Worm (Caenorhabditis elegans) whole organism, midembryonic: Measurements from ENCODE around the gene C15C8.4.

Experiments
- T22C8.4 ChIP-seq: fragments of 200-800 bp; sonication (Bioruptor generic); IDR thresholded peaks from 2 replicates; pipeline ENCODE4 v1.3.6; 2022; ENCODE audit warnings: missing genetic modification characterization, missing compliant biosample characterization
- cog-1 ChIP-seq: sonication (generic microtip); optimal IDR thresholded peaks from 2 replicates; lab custom pipeline; 2016; ENCODE audit warnings: missing genetic modification characterization, missing compliant biosample characterization
- flt-1 ChIP-seq: fragments of 200-800 bp; sonication (Bioruptor generic); IDR thresholded peaks from 2 replicates; pipeline ENCODE4 v1.3.6; 2022; ENCODE audit warnings: missing genetic modification characterization, missing compliant biosample characterization
- klf-2 ChIP-seq: fragments of 200-800 bp; sonication (Bioruptor generic); conservative IDR thresholded peaks from 2 replicates; pipeline ENCODE4 v1.3.6; 2022; ENCODE audit warnings: missing genetic modification reagents, missing genetic modification characterization, missing compliant biosample characterization
- med-1 ChIP-seq: sonication (generic microtip); optimal IDR thresholded peaks from 2 replicates; lab custom pipeline; 2017; ENCODE audit warnings: missing genetic modification characterization, mild to moderate bottlenecking, missing compliant biosample characterization, antibody characterized with exemption, missing genetic modification reagents; ENCODE audit not compliant: insufficient read depth
- tab-1 ChIP-seq: fragments of 200-800 bp; sonication (Bioruptor generic); IDR thresholded peaks from 2 replicates; pipeline ENCODE4 v1.3.6; 2022; ENCODE audit warnings: missing genetic modification characterization, missing compliant biosample characterization
- ztf-23 ChIP-seq: fragments of 200-800 bp; sonication (Bioruptor generic); IDR thresholded peaks from 2 replicates; pipeline ENCODE4 v1.3.6; 2022; ENCODE audit warnings: missing genetic modification reagents, missing genetic modification characterization, missing compliant biosample characterization
- ztf-29 ChIP-seq: fragments of 200-800 bp; sonication (Bioruptor generic); IDR thresholded peaks from 2 replicates; pipeline ENCODE4 v1.3.6; 2022; ENCODE audit warnings: missing genetic modification reagents, missing genetic modification characterization, missing compliant biosample characterization

DNA sequence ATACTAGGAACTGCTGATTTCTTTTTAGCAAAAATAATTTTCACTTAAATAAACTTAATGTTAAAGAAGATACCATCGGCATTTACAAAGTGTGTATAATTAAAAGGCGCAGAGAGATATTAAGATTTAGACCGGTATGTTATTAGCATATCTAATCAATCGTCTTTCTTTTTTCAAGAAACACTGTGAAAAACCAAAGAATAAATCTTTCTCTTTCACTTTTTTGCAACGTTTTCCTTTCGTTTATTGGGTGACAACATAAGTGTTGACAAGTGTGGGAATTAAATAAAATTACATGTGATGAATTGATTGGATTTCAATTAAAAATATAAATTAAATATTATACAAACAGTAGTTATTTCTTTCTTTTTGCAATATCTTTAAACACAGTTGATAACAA is 5.1 kb upstream of the C15C8.4 start, which contains the start of gene C15C8.8:
- no peak for TF ChIP-seq cog-1 (tag; lab: Kevin White, UChicago)
- no peak for TF ChIP-seq ztf-23 (GFP tag; lab: Robert Waterston, UW)
- TF ChIP-seq klf-2 (GFP tag; lab: Robert Waterston, UW) = no peak
- TF ChIP-seq ztf-29 (GFP tag; lab: Robert Waterston, UW) = no peak
- no peak for TF ChIP-seq flt-1 (GFP tag; lab: Robert Waterston, UW)
- TF ChIP-seq med-1 (GFP tag; lab: Kevin White, UChicago) = no peak
- no peak for TF ChIP-seq T22C8.4 (GFP tag; lab: Robert Waterston, UW)
- no peak for TF ChIP-seq tab-1 (GFP tag; lab: Robert Waterston, UW)
